Fruit fly (Drosophila melanogaster): ENCODE measurements around the gene Sec13.

DNA sequence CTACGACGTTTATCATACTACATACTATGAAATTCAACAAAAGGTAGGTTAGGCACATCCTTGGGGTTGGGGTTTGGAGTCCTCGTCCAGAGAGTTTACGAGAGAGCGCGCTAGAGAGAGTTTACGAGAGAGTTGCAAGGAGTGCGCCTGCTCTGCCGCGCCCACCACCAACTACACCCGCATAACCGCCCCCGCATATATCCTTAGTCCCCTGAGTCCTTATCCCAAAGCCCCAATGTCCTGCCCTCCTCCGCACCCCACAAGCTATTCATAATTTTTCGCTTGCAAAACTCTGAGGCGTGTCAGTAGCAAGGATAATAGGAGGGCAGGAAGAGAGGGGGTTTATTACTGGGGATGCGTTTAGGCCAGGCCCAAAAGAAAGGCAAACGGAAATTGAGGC is 27.6 kb downstream of the Sec13 start:
- TF ChIP-seq CG12768 (GFP tag; optimal IDR thresholded peaks at IDR 0.05) (no peak), cnc (optimal IDR thresholded peaks at IDR 0.05) (no peak), kay (GFP tag; ENCODE audit: borderline replicate concordance) (no peak), toe (GFP tag; optimal IDR thresholded peaks at IDR 0.05) (no peak), CG7045 (GFP tag; optimal IDR thresholded peaks at IDR 0.05) (no peak), Hr96 (GFP tag; optimal IDR thresholded peaks at IDR 0.05) (no peak), CG7101 (tag; optimal IDR thresholded peaks at IDR 0.05) (no peak), CG14711 (tag; optimal IDR thresholded peaks at IDR 0.05) (no peak), ovo (GFP tag; optimal IDR thresholded peaks at IDR 0.05) (no peak)

Measured in whole organism, adult.